Worm (Caenorhabditis elegans): ENCODE data around the gene F40F8.4.

- TF ChIP-seq pha-4 (tag; optimal IDR thresholded peaks at IDR 0.05) (no peak), pqm-1 (tag; optimal IDR thresholded peaks at IDR 0.05) (no peak), nhr-11 (tag; optimal IDR thresholded peaks at IDR 0.05) (no peak), T23F11.4 (GFP tag; optimal IDR thresholded peaks at IDR 0.05) (no peak), fkh-6 (tag; optimal IDR thresholded peaks at IDR 0.05) (no peak), sdc-2 (tag; optimal IDR thresholded peaks at IDR 0.05) (no peak), ceh-22 (tag; optimal IDR thresholded peaks at IDR 0.05) (no peak)
These were observed 16.1 kb upstream of the F40F8.4 start for ce11 chrII:11156160-11156559.
